Fruit fly (Drosophila melanogaster): ENCODE results near the gene CG7384.
A peak's percentile ranks its signal among the peaks of the same experiment; 100 is the strongest.

CG7384 gene

dm6 chr2L:10504895-10505294 is 5.4 kb downstream of the CG7384 start (continued):
- TF ChIP-seq crp (GFP tag; optimal IDR thresholded peaks at IDR 0.05) (no peak), fd102C (GFP tag; optimal IDR thresholded peaks at IDR 0.05) (peak; percentile 47), CG10654 (GFP tag; optimal IDR thresholded peaks at IDR 0.05) (no peak), HLH3B (GFP tag; IDR thresholded peaks at IDR 0.05) (peak; percentile 10; the same call in 1 of the 2 replicates), Hmx (GFP tag; optimal IDR thresholded peaks at IDR 0.05) (no peak), ATbp (GFP tag; optimal IDR thresholded peaks at IDR 0.05) (peak; percentile 29), CG15269 (tag; optimal IDR thresholded peaks at IDR 0.05) (no peak), CG9727 (GFP tag; optimal IDR thresholded peaks at IDR 0.05) (peak; percentile 40), Optix (GFP tag; IDR thresholded peaks at IDR 0.05) (no peak), CG2202 (tag; optimal IDR thresholded peaks at IDR 0.05) (peak; percentile 69), Myb (GFP tag; optimal IDR thresholded peaks at IDR 0.05) (no peak), CG9609 (GFP tag; optimal IDR thresholded peaks at IDR 0.05) (no peak), peb (GFP tag; IDR thresholded peaks at IDR 0.05) (peak; percentile 42; the same call in 1 of the 2 replicates), corto (GFP tag; optimal IDR thresholded peaks at IDR 0.05) (no peak), lilli (GFP tag; optimal IDR thresholded peaks at IDR 0.05) (no peak), Hr3 (GFP tag; optimal IDR thresholded peaks at IDR 0.05) (no peak), Elba2 (GFP tag; optimal IDR thresholded peaks at IDR 0.05) (no peak), emc (GFP tag; optimal IDR thresholded peaks at IDR 0.05) (no peak), CG7786 (GFP tag; optimal IDR thresholded peaks at IDR 0.05) (no peak), D19A (tag; optimal IDR thresholded peaks at IDR 0.05) (peak; percentile 43), Dek (tag; optimal IDR thresholded peaks at IDR 0.05) (no peak), Spps (tag; optimal IDR thresholded peaks at IDR 0.05) (peak; percentile 8), HHEX (GFP tag; optimal IDR thresholded peaks at IDR 0.05) (no peak), gcm (GFP tag; optimal IDR thresholded peaks at IDR 0.05) (peak; percentile 8), CG13123 (GFP tag; optimal IDR thresholded peaks at IDR 0.05) (no peak), lmd (GFP tag; IDR thresholded peaks at IDR 0.05) (no peak), jing (GFP tag; optimal IDR thresholded peaks at IDR 0.05) (no peak), CG4820 (GFP tag; optimal IDR thresholded peaks at IDR 0.05) (no peak), oc (tag; optimal IDR thresholded peaks at IDR 0.05) (no peak), chinmo (GFP tag; IDR thresholded peaks at IDR 0.05; ENCODE audit: partially characterized antibody) (no peak), onecut (GFP tag; IDR thresholded peaks at IDR 0.05) (peak; percentile 30; the same call in 1 of the 2 replicates), ERR (GFP tag; optimal IDR thresholded peaks at IDR 0.05) (no peak), CG14050 (GFP tag; IDR thresholded peaks at IDR 0.05) (no peak), nau (GFP tag; optimal IDR thresholded peaks at IDR 0.05) (no peak), CG18262 (tag; optimal IDR thresholded peaks at IDR 0.05) (peak; percentile 24), CG6175 (GFP tag; IDR thresholded peaks at IDR 0.05) (no peak), GATAe (GFP tag; conservative IDR thresholded peaks at IDR 0.05) (no peak), Atf6 (GFP tag; IDR thresholded peaks at IDR 0.05) (no peak), slbo (GFP tag; IDR thresholded peaks at IDR 0.05) (no peak), HmgZ (tag; optimal IDR thresholded peaks at IDR 0.05) (no peak), B-H1 (GFP tag; IDR thresholded peaks at IDR 0.05) (no peak), zen (tag; optimal IDR thresholded peaks at IDR 0.05) (no peak), sob (GFP tag; IDR thresholded peaks at IDR 0.05) (no peak), Drgx (GFP tag; IDR thresholded peaks at IDR 0.05) (no peak), Gug (GFP tag; IDR thresholded peaks at IDR 0.05) (no peak), CG18599 (GFP tag; optimal IDR thresholded peaks at IDR 0.05) (no peak), zfh1 (GFP tag; IDR thresholded peaks at IDR 0.05) (peak; percentile 55; the same call in 2 of the 3 replicates), Deaf1 (tag; optimal IDR thresholded peaks at IDR 0.05) (no peak), Abd-B (GFP tag; optimal IDR thresholded peaks at IDR 0.05) (no peak), CG2889 (GFP tag; IDR thresholded peaks at IDR 0.05) (no peak), CG6254 (GFP tag; optimal IDR thresholded peaks at IDR 0.05) (peak; percentile 27), CG11560 (tag; IDR thresholded peaks at IDR 0.05) (no peak)
